Worm (Caenorhabditis elegans): ENCODE results near the gene Y49A3A.4.

DNA sequence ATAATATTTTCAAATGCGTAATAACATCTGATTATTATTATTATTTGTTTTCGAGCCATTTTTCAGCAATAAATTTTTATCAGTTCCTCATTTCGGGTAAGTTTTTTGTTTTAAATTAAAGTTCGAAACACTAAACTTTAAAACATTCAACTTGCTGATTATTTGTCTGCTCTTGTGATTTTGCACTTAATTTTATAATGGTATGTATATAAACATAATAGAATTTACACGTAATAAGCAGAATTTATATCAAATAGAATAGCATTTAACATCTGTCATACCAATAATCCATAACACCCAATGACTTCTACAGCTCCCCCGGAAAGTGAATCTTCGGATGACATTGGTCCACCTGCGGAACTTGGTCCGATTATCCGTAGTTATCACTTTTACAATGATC, 25.6 kb downstream of the Y49A3A.4 start, which contains the start of gene srm-4:
- TF ChIP-seq ceh-27 (GFP tag; optimal IDR thresholded peaks at IDR 0.05) = no peak
- no peak for TF ChIP-seq ccch-3 (GFP tag; optimal IDR thresholded peaks at IDR 0.05)
- TF ChIP-seq lin-40 (tag; optimal IDR thresholded peaks at IDR 0.05) = no peak
